Fruit fly (Drosophila melanogaster): ENCODE results near the gene Sytbeta.

DNA sequence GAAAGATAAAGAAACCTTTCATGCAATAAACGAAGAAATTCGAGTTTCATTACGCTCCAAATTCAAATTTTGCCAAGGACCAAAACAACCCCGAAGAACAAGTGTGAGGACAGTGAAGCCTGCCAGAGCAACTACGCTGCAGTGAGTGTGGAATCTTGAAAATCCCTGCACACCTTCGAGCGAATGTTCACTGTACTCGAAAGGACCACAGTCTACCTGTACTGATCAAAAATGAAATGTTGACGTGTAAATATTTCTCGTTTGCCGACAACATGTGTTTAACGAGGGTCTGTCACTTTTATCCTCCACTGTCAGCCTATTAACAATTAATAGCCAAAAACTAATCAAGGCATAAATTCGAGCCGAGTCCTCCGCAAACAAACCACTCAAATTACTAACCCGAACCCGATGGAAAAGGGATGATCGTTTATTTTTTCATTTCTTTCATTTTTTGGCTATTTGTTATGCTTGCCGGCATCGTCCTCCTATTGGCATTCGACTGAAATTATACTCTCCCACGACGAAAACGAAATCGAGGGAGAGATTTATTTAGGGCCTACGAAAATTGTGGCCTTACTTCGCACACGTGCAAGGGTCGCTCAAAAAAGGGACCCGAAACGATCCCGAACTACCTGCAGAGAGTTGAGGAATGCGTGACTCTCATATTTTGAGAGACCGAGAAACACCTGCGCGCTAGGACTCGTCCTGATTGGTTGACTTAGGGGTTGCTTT lies 92.7 kb downstream of the Sytbeta start:
- TF ChIP-seq CG8478 (optimal IDR thresholded peaks at IDR 0.05) (no peak), CTCF (optimal IDR thresholded peaks at IDR 0.05) (no peak)
